Worm (Caenorhabditis elegans): ENCODE data around the gene M03E7.1.
A peak's percentile ranks its signal among the peaks of the same experiment; 100 is the strongest.

M03E7.1 gene

DNA sequence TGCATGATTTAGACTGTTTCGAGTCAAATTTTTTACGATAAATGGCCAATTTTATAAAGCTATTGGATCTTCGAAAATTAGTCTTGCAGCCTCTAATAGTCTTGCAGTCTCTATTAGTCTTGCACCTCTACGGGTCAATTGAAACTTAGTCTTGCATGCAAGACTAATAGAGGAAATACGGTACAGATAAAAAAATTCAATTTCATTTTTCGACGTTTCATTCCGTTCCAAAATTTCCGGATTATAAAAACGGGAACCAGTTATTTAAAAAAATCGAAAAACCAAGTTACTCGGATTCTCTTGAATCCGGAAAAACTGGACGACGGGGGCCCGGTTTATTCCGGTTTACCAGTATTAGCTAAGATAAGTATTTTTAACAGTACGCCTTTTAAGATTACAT lies at the start of gene M03E7.1:
M03E7.1 (plus strand) TSS at position 301 of the 400 bp plus-strand sequence.
- TF ChIP-seq ceh-40 (GFP tag; IDR thresholded peaks at IDR 0.05) (no peak), Y53G8AR.9 (GFP tag; conservative IDR thresholded peaks at IDR 0.05) (no peak), xnd-1 (tag; optimal IDR thresholded peaks at IDR 0.05) (no peak), Y56A3A.18 (GFP tag; IDR thresholded peaks at IDR 0.05) (no peak), fkh-3 (tag; optimal IDR thresholded peaks at IDR 0.05) (no peak), nhr-90 (tag; optimal IDR thresholded peaks at IDR 0.05) (no peak), snpc-1.3 (tag; optimal IDR thresholded peaks at IDR 0.05; ENCODE audit: insufficient read depth) (no peak), hmg-20 (GFP tag; IDR thresholded peaks at IDR 0.05) (no peak), ZK185.1 (tag; optimal IDR thresholded peaks at IDR 0.05; ENCODE audit: poor library complexity, severe bottlenecking) (no peak), C17E4.6 (GFP tag; IDR thresholded peaks at IDR 0.05) (no peak)

DNA sequence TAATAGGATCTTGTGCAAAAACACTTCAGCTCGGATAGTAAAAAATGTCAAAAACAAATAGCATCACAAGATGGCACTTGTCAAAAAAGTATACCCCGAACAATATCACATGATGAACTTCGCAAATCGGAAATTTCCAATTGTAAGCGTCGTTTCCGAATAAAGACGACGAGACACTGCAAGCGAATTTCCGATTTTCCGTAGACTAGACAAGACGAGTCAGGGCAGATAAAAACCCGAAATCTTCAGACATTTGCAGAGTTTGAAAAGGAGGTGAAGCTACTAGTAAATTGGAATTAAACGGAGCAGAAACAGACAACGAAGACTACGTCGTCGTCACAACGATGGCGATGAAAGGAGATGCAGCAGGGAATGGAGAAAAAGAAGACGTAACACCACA lies 49.8 kb upstream of the M03E7.1 start:
- no peak for TF ChIP-seq F10E7.11 (tag; optimal IDR thresholded peaks at IDR 0.05)
- no peak for TF ChIP-seq madf-3 (GFP tag; IDR thresholded peaks at IDR 0.05)
- TF ChIP-seq snpc-4 (GFP tag; optimal IDR thresholded peaks at IDR 0.05) = no peak
- no peak for TF ChIP-seq snpc-4 (tag; optimal IDR thresholded peaks at IDR 0.05)
- TF ChIP-seq hmg-1.2 (GFP tag; IDR thresholded peaks at IDR 0.05) = no peak
- TF ChIP-seq lin-40 (tag; optimal IDR thresholded peaks at IDR 0.05) = no peak
- TF ChIP-seq ztf-25 (GFP tag; IDR thresholded peaks at IDR 0.05) = no peak
- TF ChIP-seq nfya-1 (tag; optimal IDR thresholded peaks at IDR 0.05; ENCODE audit: borderline replicate concordance, insufficient read depth) = no peak
- TF ChIP-seq nhr-27 (tag; optimal IDR thresholded peaks at IDR 0.05) = no peak
- no peak for TF ChIP-seq atf-7 (tag; optimal IDR thresholded peaks at IDR 0.05)

DNA sequence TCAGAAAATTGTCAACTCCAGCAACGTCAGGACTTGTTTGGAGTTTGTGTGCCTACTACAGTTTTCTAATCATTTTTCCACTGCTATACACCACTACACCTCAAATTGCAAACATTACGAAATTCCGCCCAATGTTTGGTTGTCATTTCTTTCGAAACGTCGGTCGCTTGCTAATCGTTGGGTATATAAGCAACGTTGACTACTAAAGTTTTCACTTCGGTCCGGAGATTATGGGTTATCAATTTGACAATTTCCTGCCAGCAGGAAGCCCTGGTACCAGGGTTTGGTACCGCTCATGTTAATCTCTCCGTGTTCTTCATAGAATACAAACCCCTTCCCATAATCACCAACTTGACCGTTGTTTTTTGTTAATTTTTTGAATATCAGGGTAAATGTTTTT lies 45.5 kb upstream of the M03E7.1 start:
- TF ChIP-seq mel-28 (tag; optimal IDR thresholded peaks at IDR 0.05; ENCODE audit: borderline replicate concordance) (no peak), mxl-1 (tag; optimal IDR thresholded peaks at IDR 0.05) (no peak), hmg-20 (GFP tag; IDR thresholded peaks at IDR 0.05) (no peak), snpc-1.1 (tag; optimal IDR thresholded peaks at IDR 0.05; ENCODE audit: insufficient read depth) (no peak), F39B2.1 (GFP tag; IDR thresholded peaks at IDR 0.05) (no peak), rpc-1 (optimal IDR thresholded peaks at IDR 0.05) (peak; percentile 61), rpc-1 (tag; optimal IDR thresholded peaks at IDR 0.05) (peak; percentile 42), lin-40 (tag; optimal IDR thresholded peaks at IDR 0.05) (peak; percentile 53), hrde-1 (tag; optimal IDR thresholded peaks at IDR 0.05; ENCODE audit: borderline replicate concordance) (no peak), Y67H2A.10 (GFP tag; conservative IDR thresholded peaks at IDR 0.05) (no peak), ZK185.1 (tag; optimal IDR thresholded peaks at IDR 0.05; ENCODE audit: poor library complexity, severe bottlenecking) (peak; percentile 50), unc-130 (GFP tag; optimal IDR thresholded peaks at IDR 0.05) (no peak), K12H6.12 (tag; optimal IDR thresholded peaks at IDR 0.05) (no peak), nhr-179 (tag; optimal IDR thresholded peaks at IDR 0.05) (no peak), nfyb-1 (GFP tag; IDR thresholded peaks at IDR 0.05) (peak; percentile 74), let-607 (tag; optimal IDR thresholded peaks at IDR 0.05) (peak; percentile 37 to 75), aptf-3 (GFP tag; IDR thresholded peaks at IDR 0.05) (no peak), madf-8 (GFP tag; conservative IDR thresholded peaks at IDR 0.05) (no peak), pha-4 (tag; optimal IDR thresholded peaks at IDR 0.05) (peak; percentile 83), K11D2.4 (GFP tag; IDR thresholded peaks at IDR 0.05) (no peak), lin-35 (GFP tag; optimal IDR thresholded peaks at IDR 0.05) (no peak), F37B4.10 (GFP tag; IDR thresholded peaks at IDR 0.05) (no peak), B0261.1 (tag; optimal IDR thresholded peaks at IDR 0.05) (peak; percentile 54), efl-1 (GFP tag; optimal IDR thresholded peaks at IDR 0.05) (no peak), pbrm-1 (GFP tag; IDR thresholded peaks at IDR 0.05) (no peak), aptf-2 (GFP tag; conservative IDR thresholded peaks at IDR 0.05) (no peak), F55B11.4 (tag; optimal IDR thresholded peaks at IDR 0.05; ENCODE audit: borderline replicate concordance, insufficient read depth) (no peak), nhr-80 (tag; optimal IDR thresholded peaks at IDR 0.05) (peak; percentile 66), T07F8.4 (tag; optimal IDR thresholded peaks at IDR 0.05) (no peak), nhr-90 (tag; optimal IDR thresholded peaks at IDR 0.05) (peak; percentile 32)
